Worm (Caenorhabditis elegans): Measurements from ENCODE around the gene T17H7.7.

- TF ChIP-seq pha-4 (tag; optimal IDR thresholded peaks at IDR 0.05) (peak; percentile 11), blmp-1 (tag; optimal IDR thresholded peaks at IDR 0.05) (no peak), mep-1 (tag; optimal IDR thresholded peaks at IDR 0.05) (peak; percentile 59), ces-1 (GFP tag; optimal IDR thresholded peaks at IDR 0.05) (peak; percentile 88), ztf-11 (tag; optimal IDR thresholded peaks at IDR 0.05) (no peak), sptf-1 (tag; optimal IDR thresholded peaks at IDR 0.05) (no peak), nhr-2 (tag; optimal IDR thresholded peaks at IDR 0.05) (no peak), lin-13 (tag; optimal IDR thresholded peaks at IDR 0.05) (peak; percentile 12), nhr-237 (tag; optimal IDR thresholded peaks at IDR 0.05) (peak; percentile 67), flh-1 (GFP tag; optimal IDR thresholded peaks at IDR 0.05) (no peak)
Observed at ce11 chrIII:783254-783753, 25.4 kb upstream of the T17H7.7 start, which contains the start of the genes dagl-2 and ppm-1.G.
